Worm (Caenorhabditis elegans): ENCODE measurements around the gene dhs-21.

- TF ChIP-seq F13H6.1 (tag; optimal IDR thresholded peaks at IDR 0.05) (no peak), sdc-2 (tag; optimal IDR thresholded peaks at IDR 0.05) (no peak)
Measured at ce11 chrV:12763291-12763995, 30.0 kb upstream of the dhs-21 start, which contains the start of the genes abcf-1 and scc-3.

All from whole organism, late embryonic.